Fruit fly (Drosophila melanogaster) whole organism, embryonic: ENCODE data around the gene mbm.

ENCODE experiments used
- CG17359 ChIP-seq: fragments of 200-800 bp; sonication (Bioruptor generic); optimal IDR thresholded peaks from 3 replicates; lab custom pipeline; 2018; ENCODE audit warnings: missing biosample characterization, mild to moderate bottlenecking, missing genetic modification characterization, moderate library complexity
- CG34376 ChIP-seq: fragments of 200-800 bp; sonication (Bioruptor generic); optimal IDR thresholded peaks from 2 replicates; lab custom pipeline; 2018; ENCODE audit warnings: missing biosample characterization, mild to moderate bottlenecking, missing genetic modification characterization
- Hr39 ChIP-seq: fragments of >200 bp; optimal IDR thresholded peaks from 2 replicates; lab custom pipeline; 2017
- chif ChIP-seq, 2 experiments: fragments of 200-800 bp; sonication (Bioruptor generic); optimal IDR thresholded peaks; 3 replicates each; lab custom pipeline; 2016; ENCODE audit warnings: missing biosample characterization in 2 of 2, missing genetic modification characterization in 2 of 2
- ftz-f1 ChIP-seq: fragments of 200-800 bp; sonication (Bioruptor generic); optimal IDR thresholded peaks from 2 replicates; lab custom pipeline; 2016; ENCODE audit warnings: missing biosample characterization, missing genetic modification characterization

DNA sequence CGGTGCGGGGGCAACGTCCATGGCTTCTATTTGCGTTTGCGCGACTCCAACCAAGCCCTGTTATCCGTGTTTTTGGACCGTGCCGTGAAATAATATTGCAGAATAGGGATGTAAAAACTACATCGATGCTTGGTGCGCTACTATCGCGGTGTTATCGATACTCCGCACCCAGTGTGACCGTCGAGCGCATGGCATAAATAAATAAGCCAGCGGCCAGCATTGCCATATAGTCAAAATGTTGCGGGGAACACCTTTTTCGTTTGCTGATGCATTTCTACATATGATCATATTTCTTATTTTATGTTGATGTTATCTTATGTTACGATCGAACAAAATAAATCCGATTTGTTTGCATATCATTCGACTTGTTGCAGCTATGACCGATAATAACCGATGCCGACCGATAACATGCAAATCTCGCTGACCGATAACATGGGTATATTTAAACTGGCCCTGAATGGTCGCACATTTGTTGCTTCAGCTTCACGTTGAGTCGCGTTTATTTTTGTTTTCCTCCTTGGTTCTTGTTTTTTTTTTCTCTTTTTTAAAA, 3.7 kb upstream of the mbm start, which contains the start of gene smo:
- TF ChIP-seq CG34376 (GFP tag; lab: Kevin White, UChicago) (no peak), ftz-f1 (GFP tag; lab: Kevin White, UChicago) (no peak), CG17359 (tag; lab: Kevin White, UChicago) (no peak), Hr39 (no peak), chif (GFP tag; optimal IDR thresholded peaks at IDR 0.05; lab: Kevin White, UChicago) (peak; percentile 29 to 48)
